Worm (Caenorhabditis elegans): ENCODE results near the gene F43E2.1.

Gene F43E2.1

DNA sequence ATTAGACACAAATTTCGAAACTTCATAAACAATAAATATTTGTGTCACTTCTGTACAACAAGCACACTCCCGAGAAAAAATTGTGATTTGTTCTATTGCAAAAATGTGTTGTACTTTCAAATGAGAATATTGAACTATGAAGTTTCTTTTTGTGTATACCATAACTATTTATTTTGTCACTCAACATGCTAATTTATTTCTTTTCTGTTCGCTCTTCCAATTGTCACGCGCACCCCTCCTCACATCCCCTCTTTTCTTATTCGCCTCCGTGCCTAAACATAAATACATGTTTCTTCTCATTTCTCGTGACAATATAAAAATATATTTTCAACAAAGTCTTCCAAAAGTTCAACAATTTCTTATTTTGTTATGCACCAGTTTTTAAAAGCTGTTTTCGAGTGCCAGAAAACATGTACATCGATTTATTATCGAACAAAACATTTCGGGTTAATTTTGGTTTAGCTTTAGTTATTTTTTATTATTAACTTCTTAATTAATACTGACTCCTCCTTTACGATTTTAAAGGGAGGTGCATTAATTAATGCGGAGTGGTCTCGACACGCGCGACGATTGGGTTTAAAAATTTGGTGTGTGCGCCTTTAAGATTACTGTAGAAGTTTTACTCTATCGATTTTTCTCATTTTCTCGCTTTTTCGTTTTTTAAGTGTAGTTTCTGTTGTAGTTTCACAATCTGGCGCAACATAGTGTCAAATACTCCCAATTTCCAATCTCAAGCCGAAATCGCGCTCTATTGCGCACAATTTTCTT lies 19.0 kb downstream of the F43E2.1 start (continued):
- TF ChIP-seq zip-2 (tag; optimal IDR thresholded peaks at IDR 0.05) (no peak), dmd-6 (GFP tag; IDR thresholded peaks at IDR 0.05) (0 out of 2 replicates have a peak, but pooled peaks have one; percentile 11), unc-62 (GFP tag; optimal IDR thresholded peaks at IDR 0.05 in 1 of 2) (no peak), unc-62 (tag; optimal IDR thresholded peaks at IDR 0.05) (no peak), hif-1 (tag; optimal IDR thresholded peaks at IDR 0.05) (peak; percentile 58 to 81), hlh-30 (tag; optimal IDR thresholded peaks at IDR 0.05; ENCODE audit: insufficient read depth) (peak; percentile 81), fkh-10 (GFP tag; optimal IDR thresholded peaks at IDR 0.05) (no peak), egl-27 (tag; optimal IDR thresholded peaks at IDR 0.05) (no peak), F37D6.2 (tag; optimal IDR thresholded peaks at IDR 0.05) (no peak), hlh-11 (tag; optimal IDR thresholded peaks at IDR 0.05) (no peak), ama-1 (optimal IDR thresholded peaks at IDR 0.05) (no peak), daf-12 (tag; optimal IDR thresholded peaks at IDR 0.05) (no peak), Y5F2A.4 (GFP tag; optimal IDR thresholded peaks at IDR 0.05) (no peak), ztf-7 (tag; optimal IDR thresholded peaks at IDR 0.05) (no peak)

DNA sequence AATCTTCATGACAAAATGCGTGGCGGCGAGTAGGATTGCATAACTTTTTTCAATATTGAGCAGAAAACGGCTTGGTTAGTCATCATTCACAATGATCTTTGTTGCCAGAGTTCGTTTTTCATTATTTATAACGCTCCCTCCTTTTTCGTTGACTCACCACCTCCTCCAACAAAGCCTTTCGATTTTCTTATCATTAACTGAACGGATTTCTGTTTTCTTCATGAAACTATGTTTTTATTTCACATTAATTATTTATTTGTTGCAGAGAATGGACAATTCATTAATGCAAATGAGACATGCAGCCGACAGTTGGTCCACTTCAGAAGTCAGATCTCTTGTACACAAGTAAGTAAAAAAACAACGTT lies 19.6 kb downstream of the F43E2.1 start, which contains the start of gene bath-44:
TSS of gene bath-44 (plus strand) at position 266 of the 365 bp plus-strand sequence.
- 0 out of 2 replicates have a peak, but pooled peaks have one; percentile 3 for TF ChIP-seq lim-7 (GFP tag; IDR thresholded peaks at IDR 0.05)
- no peak for TF ChIP-seq lsy-2 (tag; optimal IDR thresholded peaks at IDR 0.05)
- TF ChIP-seq F10B5.3 (tag; optimal IDR thresholded peaks at IDR 0.05), result no peak
- no peak for TF ChIP-seq lin-38 (GFP tag; IDR thresholded peaks at IDR 0.05)

DNA sequence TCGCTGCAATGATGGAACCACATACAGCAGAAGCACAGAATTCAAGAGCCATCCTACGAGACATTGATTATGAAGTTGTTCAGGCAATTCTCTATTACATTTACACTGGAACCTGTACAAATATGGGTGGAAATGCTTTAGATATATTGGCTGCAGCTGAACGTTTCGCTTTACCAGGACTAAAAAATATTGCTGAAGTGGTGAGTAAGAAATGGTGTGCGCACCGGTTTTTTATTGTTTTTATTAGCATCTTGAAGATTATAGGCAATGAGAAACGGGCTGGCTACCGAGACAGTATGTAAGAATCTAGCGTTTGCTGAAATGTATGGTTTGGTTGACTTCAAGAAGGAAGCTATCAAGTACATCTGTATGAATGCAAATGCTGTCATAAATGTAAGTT lies 21.0 kb downstream of the F43E2.1 start:
- peak in 1 of 2 experiments; percentile 98 for TF ChIP-seq unc-62 (GFP tag; optimal IDR thresholded peaks at IDR 0.05 in 1 of 2)
- TF ChIP-seq unc-62 (tag; optimal IDR thresholded peaks at IDR 0.05), result no peak
- TF ChIP-seq nhr-111 (GFP tag; optimal IDR thresholded peaks at IDR 0.05), result no peak
- peak; percentile 21 for TF ChIP-seq aha-1 (tag)

- TF ChIP-seq zfp-3 (GFP tag; conservative IDR thresholded peaks at IDR 0.05) (0 out of 2 replicates have a peak, but pooled peaks have one; percentile 18), dve-1 (tag; optimal IDR thresholded peaks at IDR 0.05; ENCODE audit: insufficient read depth) (peak; percentile 8), spr-3 (GFP tag; optimal IDR thresholded peaks at IDR 0.05) (no peak), mep-1 (tag; optimal IDR thresholded peaks at IDR 0.05) (peak; percentile 8), dpl-1 (GFP tag; optimal IDR thresholded peaks at IDR 0.05) (peak; percentile 50), lin-13 (GFP tag; optimal IDR thresholded peaks at IDR 0.05) (no peak), duxl-1 (tag; optimal IDR thresholded peaks at IDR 0.05; ENCODE audit: poor library complexity) (peak; percentile 40), ceh-82 (tag; optimal IDR thresholded peaks at IDR 0.05) (no peak), spr-1 (tag; optimal IDR thresholded peaks at IDR 0.05) (peak; percentile 5), dmd-8 (GFP tag; IDR thresholded peaks at IDR 0.05) (no peak), F37D6.2 (tag; optimal IDR thresholded peaks at IDR 0.05) (no peak), dmd-9 (GFP tag; IDR thresholded peaks at IDR 0.05) (0 out of 2 replicates have a peak, but pooled peaks have one; percentile 28), R02D3.7 (tag; optimal IDR thresholded peaks at IDR 0.05) (no peak), zip-2 (tag; optimal IDR thresholded peaks at IDR 0.05) (peak; percentile 58), lsy-2 (tag; optimal IDR thresholded peaks at IDR 0.05) (peak in 1 of 2 experiments; percentile 26), cey-2 (tag; optimal IDR thresholded peaks at IDR 0.05; ENCODE audit: borderline replicate concordance, insufficient read depth) (no peak), T26A8.4 (GFP tag; IDR thresholded peaks at IDR 0.05) (no peak), nhr-42 (GFP tag; IDR thresholded peaks at IDR 0.05) (no peak), D1046.2 (GFP tag; IDR thresholded peaks at IDR 0.05) (no peak), unc-130 (GFP tag; optimal IDR thresholded peaks at IDR 0.05) (no peak), unc-39 (tag; optimal IDR thresholded peaks at IDR 0.05) (no peak), sdz-12 (GFP tag; optimal IDR thresholded peaks at IDR 0.05) (no peak), mes-2 (tag; optimal IDR thresholded peaks at IDR 0.05; ENCODE audit: poor library complexity, severe bottlenecking) (peak; percentile 78), arid-1 (GFP tag; conservative IDR thresholded peaks at IDR 0.05) (0 out of 2 replicates have a peak, but pooled peaks have one; percentile 13), lin-38 (GFP tag; IDR thresholded peaks at IDR 0.05) (peak; percentile 43; the same call in 1 of the 2 replicates), hif-1 (tag; optimal IDR thresholded peaks at IDR 0.05) (peak in 1 of 2 experiments; percentile 43)
Measured at ce11 chrII:7397273-7397840, 22.3 kb downstream of the F43E2.1 start.

All from whole organism, L4 larva.